Worm (Caenorhabditis elegans): ENCODE results near the gene ule-5.

DNA sequence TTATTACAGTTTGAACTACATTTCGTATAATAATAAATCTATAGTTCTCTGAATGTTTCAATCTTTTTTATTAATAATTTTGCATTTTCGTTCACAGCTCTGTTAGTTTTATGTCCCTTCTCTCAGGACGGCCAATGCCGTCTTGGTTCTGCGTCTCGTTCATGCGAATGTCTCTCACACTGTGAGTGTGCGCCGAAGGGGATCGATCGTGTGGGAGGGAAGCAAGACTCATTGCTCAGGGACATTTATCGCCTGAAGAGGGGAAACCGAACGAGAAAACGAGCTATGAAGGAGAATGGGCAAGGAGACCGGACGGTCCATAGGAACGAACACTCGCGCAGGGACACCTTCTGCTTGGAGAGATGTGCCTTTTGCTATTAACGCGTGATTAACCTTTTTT, 16.1 kb downstream of the ule-5 start:
- no peak for TF ChIP-seq hrde-1 (tag; optimal IDR thresholded peaks at IDR 0.05; ENCODE audit: borderline replicate concordance)
- no peak for TF ChIP-seq hmg-1.2 (GFP tag; IDR thresholded peaks at IDR 0.05)
- TF ChIP-seq C06A6.2 (GFP tag; conservative IDR thresholded peaks at IDR 0.05) = no peak
- TF ChIP-seq zim-3 (tag; optimal IDR thresholded peaks at IDR 0.05) = no peak
- TF ChIP-seq ztf-28 (GFP tag; IDR thresholded peaks at IDR 0.05) = no peak
- TF ChIP-seq nhr-90 (tag; optimal IDR thresholded peaks at IDR 0.05) = no peak
- TF ChIP-seq gei-17 (GFP tag; optimal IDR thresholded peaks at IDR 0.05) = no peak
- TF ChIP-seq egrh-3 (GFP tag; IDR thresholded peaks at IDR 0.05) = no peak
- TF ChIP-seq rcor-1 (GFP tag; IDR thresholded peaks at IDR 0.05) = no peak
- TF ChIP-seq Y53F4B.3 (GFP tag; IDR thresholded peaks at IDR 0.05) = no peak
- TF ChIP-seq B0261.1 (tag; optimal IDR thresholded peaks at IDR 0.05) = no peak

Data from whole organism, young adult.